Fruit fly (Drosophila melanogaster) whole organism, embryonic: Measurements from ENCODE around the gene CG14840.

Source experiments
- Atf6 ChIP-seq: fragments of 200-800 bp; sonication (Bioruptor generic); IDR thresholded peaks from 2 replicates; pipeline ENCODE4 v1.3.6; 2022; ENCODE audit warnings: missing biosample characterization, missing genetic modification characterization
- Bteb2 ChIP-seq: fragments of 200-800 bp; sonication (Bioruptor generic); optimal IDR thresholded peaks from 2 replicates; lab custom pipeline; 2016; ENCODE audit warnings: missing biosample characterization, missing genetic modification characterization
- CG10321 ChIP-seq: fragments of 200-800 bp; sonication (Bioruptor generic); IDR thresholded peaks from 2 replicates; pipeline ENCODE4 v1.3.6; 2022; ENCODE audit warnings: missing biosample characterization, missing genetic modification characterization
- CG11456 ChIP-seq: fragments of 200-800 bp; sonication (Bioruptor generic); IDR thresholded peaks from 3 replicates; pipeline ENCODE4 v1.3.6; 2022; ENCODE audit warnings: missing biosample characterization, missing genetic modification characterization
- CG13775 ChIP-seq: fragments of 200-800 bp; sonication (Bioruptor generic); optimal IDR thresholded peaks from 3 replicates; lab custom pipeline; 2017; ENCODE audit warnings: missing biosample characterization, mild to moderate bottlenecking, missing genetic modification characterization
- CG14441 ChIP-seq: fragments of 200-800 bp; sonication (Bioruptor generic); IDR thresholded peaks from 2 replicates; pipeline ENCODE4 v1.3.6; 2022; ENCODE audit warnings: missing biosample characterization, missing genetic modification characterization
- CG15073 ChIP-seq: fragments of 200-800 bp; sonication (Bioruptor generic); optimal IDR thresholded peaks from 2 replicates; lab custom pipeline; 2016; ENCODE audit warnings: missing biosample characterization, missing genetic modification characterization
- CG15696 ChIP-seq: fragments of 200-800 bp; sonication (Bioruptor generic); optimal IDR thresholded peaks from 2 replicates; lab custom pipeline; 2019; ENCODE audit warnings: missing biosample characterization, mild to moderate bottlenecking, missing genetic modification characterization, moderate library complexity
- CG16863 ChIP-seq: fragments of 200-800 bp; sonication (Bioruptor generic); optimal IDR thresholded peaks from 3 replicates; lab custom pipeline; 2016; ENCODE audit warnings: missing biosample characterization, missing genetic modification characterization
- CG18619 ChIP-seq: fragments of 200-800 bp; sonication (Bioruptor generic); optimal IDR thresholded peaks from 3 replicates; lab custom pipeline; 2017; ENCODE audit warnings: missing biosample characterization, mild to moderate bottlenecking, missing genetic modification characterization
- CG31224 ChIP-seq: fragments of 200-800 bp; sonication (Bioruptor generic); IDR thresholded peaks from 2 replicates; pipeline ENCODE4 v1.3.6; 2022; ENCODE audit warnings: missing biosample characterization, missing genetic modification characterization
- CG31441 ChIP-seq: fragments of 200-800 bp; sonication (Bioruptor generic); IDR thresholded peaks from 2 replicates; pipeline ENCODE4 v1.3.6; 2022; ENCODE audit warnings: missing biosample characterization, missing genetic modification characterization
- CG32767 ChIP-seq: fragments of 200-800 bp; sonication (Bioruptor generic); IDR thresholded peaks from 2 replicates; pipeline ENCODE4 v1.3.6; 2022; ENCODE audit warnings: missing biosample characterization, missing genetic modification characterization
- CG3847 ChIP-seq: fragments of 200-800 bp; sonication (Bioruptor generic); IDR thresholded peaks from 2 replicates; pipeline ENCODE4 v1.3.6; 2022; ENCODE audit warnings: missing biosample characterization, missing genetic modification characterization
- CG7372 ChIP-seq: fragments of 200-800 bp; sonication (Bioruptor generic); IDR thresholded peaks from 2 replicates; pipeline ENCODE4 v1.3.6; 2022; ENCODE audit warnings: missing biosample characterization, missing genetic modification characterization
- CG7745 ChIP-seq: fragments of 200-800 bp; sonication (Bioruptor generic); optimal IDR thresholded peaks from 2 replicates; lab custom pipeline; 2018; ENCODE audit warnings: missing biosample characterization, mild to moderate bottlenecking, missing genetic modification characterization, moderate library complexity
- CG7839 ChIP-seq: fragments of 200-800 bp; sonication (Bioruptor generic); optimal IDR thresholded peaks from 3 replicates; lab custom pipeline; 2018; ENCODE audit warnings: missing biosample characterization, mild to moderate bottlenecking, missing genetic modification characterization, moderate library complexity
- CG8924 ChIP-seq: fragments of 200-800 bp; optimal IDR thresholded peaks from 3 replicates; lab custom pipeline; 2019; ENCODE audit warnings: missing biosample characterization, mild to moderate bottlenecking, missing genetic modification characterization, moderate library complexity
- Camta ChIP-seq: fragments of 200-800 bp; sonication (Bioruptor generic); optimal IDR thresholded peaks from 2 replicates; lab custom pipeline; 2016; ENCODE audit warnings: missing biosample characterization, missing genetic modification characterization
- CkIIα-i1 ChIP-seq: fragments of 200-800 bp; sonication (Bioruptor generic); IDR thresholded peaks from 2 replicates; pipeline ENCODE4 v1.3.6; 2022; ENCODE audit warnings: missing biosample characterization, missing genetic modification characterization
- Dip2 ChIP-seq: fragments of 200-800 bp; sonication (Bioruptor generic); IDR thresholded peaks from 2 replicates; pipeline ENCODE4 v1.3.6; 2022; ENCODE audit warnings: missing biosample characterization, missing genetic modification characterization
- Hand ChIP-seq: fragments of 200-800 bp; sonication (Bioruptor generic); optimal IDR thresholded peaks from 2 replicates; lab custom pipeline; 2017; ENCODE audit warnings: mild to moderate bottlenecking, missing biosample characterization, missing genetic modification reagents, missing genetic modification characterization
- Hmr ChIP-seq: fragments of 200-800 bp; sonication (Bioruptor generic); optimal IDR thresholded peaks from 3 replicates; lab custom pipeline; 2017; ENCODE audit warnings: mild to moderate bottlenecking, missing biosample characterization, missing genetic modification reagents, missing genetic modification characterization
- MESR4 ChIP-seq: fragments of 200-800 bp; sonication (Bioruptor generic); optimal IDR thresholded peaks from 2 replicates; lab custom pipeline; 2018; ENCODE audit warnings: missing biosample characterization, mild to moderate bottlenecking, missing genetic modification characterization, moderate library complexity
- Nf-YB ChIP-seq: fragments of 200-800 bp; sonication (Bioruptor generic); optimal IDR thresholded peaks from 3 replicates; lab custom pipeline; 2019; ENCODE audit warnings: missing biosample characterization, mild to moderate bottlenecking, missing genetic modification characterization, moderate library complexity
- Nf-YC ChIP-seq: fragments of 200-800 bp; optimal IDR thresholded peaks from 3 replicates; lab custom pipeline; 2019; ENCODE audit warnings: missing biosample characterization, mild to moderate bottlenecking, missing genetic modification characterization, moderate library complexity
- Ssrp ChIP-seq: fragments of 200-800 bp; sonication (Bioruptor generic); optimal IDR thresholded peaks from 2 replicates; lab custom pipeline; 2018; ENCODE audit warnings: missing biosample characterization, mild to moderate bottlenecking, missing genetic modification characterization, moderate library complexity
- Usf ChIP-seq: fragments of 200-800 bp; sonication (Bioruptor generic); optimal IDR thresholded peaks from 2 replicates; lab custom pipeline; 2017; ENCODE audit warnings: missing genotype, missing biosample characterization, missing genetic modification characterization
- bcd ChIP-seq: fragments of 200-800 bp; sonication (Bioruptor generic); optimal IDR thresholded peaks from 2 replicates; lab custom pipeline; 2017; ENCODE audit warnings: missing biosample characterization, mild to moderate bottlenecking, missing genetic modification characterization
- bigmax ChIP-seq: fragments of 200-800 bp; sonication (Bioruptor generic); optimal IDR thresholded peaks from 2 replicates; lab custom pipeline; 2018; ENCODE audit warnings: missing biosample characterization, mild to moderate bottlenecking, missing genetic modification characterization
- cato ChIP-seq: fragments of 200-800 bp; sonication (Bioruptor generic); optimal IDR thresholded peaks from 2 replicates; lab custom pipeline; 2016; ENCODE audit warnings: missing biosample characterization, missing genetic modification characterization, borderline replicate concordance
- dimm ChIP-seq: fragments of 200-800 bp; sonication (Bioruptor generic); IDR thresholded peaks from 2 replicates; pipeline ENCODE4 v1.3.6; 2022; ENCODE audit warnings: missing biosample characterization, missing genetic modification characterization
- en ChIP-seq: fragments of 200-800 bp; sonication (Bioruptor generic); optimal IDR thresholded peaks from 2 replicates; lab custom pipeline; 2016; ENCODE audit warnings: missing biosample characterization, missing genetic modification characterization
- fd102C ChIP-seq: fragments of 200-800 bp; sonication (Bioruptor generic); optimal IDR thresholded peaks from 2 replicates; lab custom pipeline; 2018; ENCODE audit warnings: missing biosample characterization, mild to moderate bottlenecking, missing genetic modification characterization, moderate library complexity
- klu ChIP-seq: fragments of 200-800 bp; sonication (Bioruptor generic); IDR thresholded peaks from 2 replicates; pipeline ENCODE4 v1.3.6; 2022; ENCODE audit warnings: missing biosample characterization, missing genetic modification characterization
- kni ChIP-seq: fragments of 200-800 bp; sonication (Bioruptor generic); optimal IDR thresholded peaks from 3 replicates; lab custom pipeline; 2017; ENCODE audit warnings: mild to moderate bottlenecking, missing biosample characterization, missing genetic modification reagents, missing genetic modification characterization
- lbe ChIP-seq: fragments of 200-800 bp; sonication (Bioruptor generic); optimal IDR thresholded peaks from 2 replicates; lab custom pipeline; 2016; ENCODE audit warnings: missing biosample characterization, mild to moderate bottlenecking, missing genetic modification characterization
- luna ChIP-seq: fragments of 200-800 bp; sonication (Bioruptor generic); optimal IDR thresholded peaks from 2 replicates; lab custom pipeline; 2016; ENCODE audit warnings: missing biosample characterization, missing genetic modification characterization
- p53 ChIP-seq: fragments of 200-800 bp; sonication (Bioruptor generic); optimal IDR thresholded peaks from 2 replicates; lab custom pipeline; 2016; ENCODE audit warnings: missing biosample characterization, missing genetic modification characterization
- pan ChIP-seq, 4 experiments: fragments of >200 bp in 3 of 4; fragments of 200-800 bp in 1 of 4; sonication (Bioruptor generic) in 1 of 4; optimal IDR thresholded peaks in 3 of 4; IDR thresholded peaks in 1 of 4; 2 replicates each; pipeline versions ENCODE4 v1.3.6 to Lab custom; 2017 to 2022; ENCODE audit warnings: missing biosample characterization in 2 of 4, missing genetic modification characterization in 2 of 4, mixed read lengths in 1 of 4
- phol ChIP-seq: fragments of 200-800 bp; sonication (Bioruptor generic); optimal IDR thresholded peaks from 3 replicates; lab custom pipeline; 2018; ENCODE audit warnings: missing biosample characterization, mild to moderate bottlenecking, missing genetic modification characterization, moderate library complexity
- rib ChIP-seq: fragments of 200-800 bp; sonication (Bioruptor generic); IDR thresholded peaks from 2 replicates; pipeline ENCODE4 v1.3.6; 2022; ENCODE audit warnings: missing biosample characterization, missing genetic modification characterization
- row ChIP-seq: fragments of 200-800 bp; sonication (Bioruptor generic); IDR thresholded peaks from 3 replicates; pipeline ENCODE4 v1.3.6; 2022; ENCODE audit warnings: missing biosample characterization, missing genetic modification characterization
- schlank ChIP-seq: fragments of 200-800 bp; sonication (Bioruptor generic); optimal IDR thresholded peaks from 2 replicates; lab custom pipeline; 2018; ENCODE audit warnings: missing biosample characterization, mild to moderate bottlenecking, missing genetic modification characterization
- tgo ChIP-seq: fragments of 200-800 bp; sonication (Bioruptor generic); IDR thresholded peaks from 3 replicates; pipeline ENCODE4 v1.3.6; 2022; ENCODE audit warnings: missing biosample characterization, missing genetic modification characterization
- unpg ChIP-seq: fragments of 200-800 bp; sonication (Bioruptor generic); optimal IDR thresholded peaks from 3 replicates; lab custom pipeline; 2018; ENCODE audit warnings: missing biosample characterization, mild to moderate bottlenecking, missing genetic modification characterization, moderate library complexity
- wdn ChIP-seq: fragments of 200-800 bp; sonication (Bioruptor generic); IDR thresholded peaks from 2 replicates; pipeline ENCODE4 v1.3.6; 2022; ENCODE audit warnings: missing biosample characterization, missing genetic modification characterization
- yki ChIP-seq: fragments of >200 bp; optimal IDR thresholded peaks from 3 replicates; lab custom pipeline; 2018
- z ChIP-seq: fragments of 200-800 bp; sonication (Bioruptor generic); IDR thresholded peaks from 3 replicates; pipeline ENCODE4 v1.3.6; 2022; ENCODE audit warnings: missing biosample characterization, missing genetic modification characterization
- zen2 ChIP-seq: fragments of 200-800 bp; sonication (Bioruptor generic); IDR thresholded peaks from 3 replicates; pipeline ENCODE4 v1.3.6; 2022; ENCODE audit warnings: missing biosample characterization, missing genetic modification characterization; ENCODE audit not compliant: partially characterized antibody

Gene CG14840

dm6 chr3R:14286320-14287190 is 25.5 kb upstream of the CG14840 start, which contains the start of gene trx (continued):
- TF ChIP-seq Usf (GFP tag; lab: Kevin White, UChicago) (no peak), CkIIα-i1 (GFP tag; lab: Robert Waterston, UW) (no peak), Atf6 (no peak), CG10321 (GFP tag; lab: Robert Waterston, UW) (no peak), yki (lab: Kevin White, UChicago) (peak; percentile 93), MESR4 (GFP tag; lab: Kevin White, UChicago) (peak; percentile 96), CG11456 (GFP tag; lab: Robert Waterston, UW) (no peak), en (no peak), CG7839 (tag; lab: Kevin White, UChicago) (no peak), CG18619 (GFP tag; lab: Kevin White, UChicago) (no peak), zen2 (GFP tag; lab: Robert Waterston, UW) (no peak), luna (no peak), tgo (GFP tag; lab: Robert Waterston, UW) (no peak), Nf-YB (GFP tag; lab: Kevin White, UChicago) (no peak), bigmax (GFP tag; lab: Kevin White, UChicago) (no peak), Bteb2 (GFP tag; lab: Kevin White, UChicago) (no peak), dimm (GFP tag; lab: Robert Waterston, UW) (no peak), cato (GFP tag; lab: Kevin White, UChicago) (no peak), phol (tag; lab: Kevin White, UChicago) (peak; percentile 62), schlank (tag; lab: Kevin White, UChicago) (no peak), Dip2 (no peak), wdn (no peak), CG7745 (tag; lab: Kevin White, UChicago) (no peak), bcd (peak; percentile 17), CG32767 (GFP tag; lab: Robert Waterston, UW) (no peak), p53 (GFP tag; lab: Kevin White, UChicago) (peak; percentile 33), CG15696 (tag; lab: Kevin White, UChicago) (peak; percentile 5), unpg (no peak), kni (GFP tag; lab: Kevin White, UChicago) (peak; percentile 33), CG31224 (GFP tag; lab: Robert Waterston, UW) (no peak), CG3847 (no peak), CG13775 (no peak), CG15073 (GFP tag; lab: Kevin White, UChicago) (no peak), rib (no peak), row (GFP tag; lab: Robert Waterston, UW) (no peak), Camta (no peak), Nf-YC (peak; percentile 13), fd102C (peak; percentile 29), Hmr (GFP tag; lab: Kevin White, UChicago) (peak; percentile 65), CG31441 (no peak), CG14441 (GFP tag; lab: Robert Waterston, UW) (no peak), Hand (GFP tag; lab: Kevin White, UChicago) (no peak), CG7372 (GFP tag; lab: Robert Waterston, UW) (no peak), pan (optimal IDR thresholded peaks at IDR 0.05; lab: Kevin White, UChicago) (no peak), pan (GFP tag; optimal IDR thresholded peaks at IDR 0.05 in 1 of 2, IDR thresholded peaks at IDR 0.05 in 1 of 2) (no peak), z (GFP tag; lab: Robert Waterston, UW) (no peak), CG16863 (GFP tag; lab: Kevin White, UChicago) (no peak), Ssrp (tag; lab: Kevin White, UChicago) (no peak), CG8924 (peak; percentile 63), klu (no peak), lbe (GFP tag; lab: Kevin White, UChicago) (peak; percentile 78)
